Worm (Caenorhabditis elegans): ENCODE data around the gene glt-7.

glt-7 gene

DNA sequence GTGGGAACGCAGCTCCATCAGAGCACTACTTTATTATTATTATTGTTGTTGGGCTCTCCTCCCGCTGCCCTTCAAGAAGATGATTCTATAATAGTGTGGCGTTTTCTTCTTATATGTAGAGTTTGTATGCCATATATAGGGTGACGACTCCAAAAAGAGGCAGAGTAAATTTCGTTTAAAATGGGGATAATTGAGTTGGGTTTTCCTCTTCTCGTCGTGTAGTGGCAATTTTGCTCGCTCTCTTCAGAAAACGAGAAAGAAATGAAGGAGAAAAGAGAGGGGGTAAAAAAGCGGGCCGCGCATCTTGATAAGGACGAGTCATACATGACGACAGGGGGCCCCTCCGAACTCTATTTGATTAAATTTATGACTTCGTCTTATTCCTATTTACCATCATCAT is 31.5 kb downstream of the glt-7 start:
- TF ChIP-seq ama-1 (optimal IDR thresholded peaks at IDR 0.05) (no peak), aly-1 (tag; optimal IDR thresholded peaks at IDR 0.05) (no peak), F13C5.2 (tag; optimal IDR thresholded peaks at IDR 0.05) (no peak), flt-1 (GFP tag; IDR thresholded peaks at IDR 0.05) (no peak), tbx-37 (GFP tag; conservative IDR thresholded peaks at IDR 0.05) (no peak)

DNA sequence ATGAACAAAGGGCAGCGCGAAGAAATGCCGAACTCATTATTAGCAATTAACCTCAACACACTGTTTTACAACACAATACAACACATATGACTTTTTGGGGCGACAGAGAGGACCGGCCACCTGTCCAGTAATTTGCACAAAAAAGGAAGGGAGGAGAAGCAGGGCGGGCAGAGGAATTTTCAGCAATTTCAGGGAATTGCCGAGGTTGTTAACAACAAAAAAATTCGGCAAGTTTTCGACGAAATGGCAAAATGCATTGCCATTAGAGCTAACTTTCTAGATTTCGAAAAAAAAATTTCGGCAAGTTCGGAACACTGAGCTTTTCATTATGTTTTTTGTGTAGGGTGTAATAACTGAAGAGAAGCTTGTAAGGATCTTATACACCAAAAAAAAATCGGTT is 32.1 kb downstream of the glt-7 start:
- TF ChIP-seq sea-1 (GFP tag; conservative IDR thresholded peaks at IDR 0.05) (no peak), tbx-37 (GFP tag; conservative IDR thresholded peaks at IDR 0.05) (0 out of 2 replicates have a peak, but pooled peaks have one; percentile 15), tbx-11 (GFP tag; IDR thresholded peaks at IDR 0.05) (no peak), B0310.2 (tag; optimal IDR thresholded peaks at IDR 0.05) (no peak), pes-1 (GFP tag; IDR thresholded peaks at IDR 0.05) (peak; percentile 13; the same call in 1 of the 2 replicates)

DNA sequence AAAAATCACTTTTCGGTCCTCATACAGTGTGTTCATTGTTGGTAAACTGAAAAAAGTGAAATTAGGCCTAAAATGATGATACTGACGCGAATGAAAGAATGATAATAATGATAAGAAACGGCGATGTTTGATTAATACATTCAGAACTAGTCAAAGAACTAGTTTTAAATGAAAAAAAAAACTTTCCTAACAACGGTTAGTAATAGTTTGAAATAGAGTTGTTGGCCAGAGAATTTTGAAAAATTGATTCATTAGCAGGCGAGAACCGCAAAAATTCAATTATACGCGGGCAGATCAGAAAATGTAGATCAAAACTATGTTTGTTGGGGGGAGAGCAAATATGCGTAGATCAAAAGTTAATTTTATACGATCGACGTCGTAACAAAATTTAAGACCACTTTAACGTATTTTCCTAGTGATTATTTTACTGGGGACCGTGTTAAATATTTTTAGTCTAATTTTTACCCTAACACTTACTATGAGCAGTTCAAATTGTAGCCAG is 38.9 kb downstream of the glt-7 start, which contains the start of gene F56A11.5:
Gene F56A11.5, minus strand, starts transcription at position 51 of the 502 bp plus-strand sequence.
- TF ChIP-seq tra-4 (tag; optimal IDR thresholded peaks at IDR 0.05) = no peak
- TF ChIP-seq ceh-36 (tag; optimal IDR thresholded peaks at IDR 0.05) = no peak
- TF ChIP-seq flt-1 (GFP tag; IDR thresholded peaks at IDR 0.05) = no peak

DNA sequence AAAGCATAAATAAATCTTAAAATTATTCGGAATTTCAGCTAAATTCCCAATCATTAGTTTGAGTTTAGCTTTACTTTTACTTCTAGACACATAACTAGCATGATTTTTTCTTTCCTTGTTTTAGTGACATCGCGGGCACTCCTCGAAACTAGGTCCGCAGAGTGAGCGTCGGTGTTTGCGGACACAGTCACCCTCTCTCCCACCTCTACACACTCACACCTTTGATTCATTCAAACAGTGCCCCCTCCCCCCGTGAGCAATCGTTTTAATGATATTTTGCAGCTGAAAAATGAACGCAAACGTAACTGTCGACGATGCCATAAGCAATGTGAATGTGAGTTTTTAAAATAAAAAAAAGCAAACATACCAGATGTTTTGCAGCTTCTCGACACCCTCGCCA is 40.6 kb downstream of the glt-7 start, which contains the start of gene gex-2:
Gene gex-2, plus strand, starts transcription at position 283 of the 400 bp plus-strand sequence.
- TF ChIP-seq F13C5.2 (tag; optimal IDR thresholded peaks at IDR 0.05) (peak; percentile 23), sea-1 (GFP tag; conservative IDR thresholded peaks at IDR 0.05) (no peak), hmg-4 (GFP tag; optimal IDR thresholded peaks at IDR 0.05) (peak; percentile 54), scrt-1 (GFP tag; IDR thresholded peaks at IDR 0.05) (no peak), pes-1 (GFP tag; IDR thresholded peaks at IDR 0.05) (peak; percentile 35; the same call in 1 of the 2 replicates), hnd-1 (tag; optimal IDR thresholded peaks at IDR 0.05) (no peak)

DNA sequence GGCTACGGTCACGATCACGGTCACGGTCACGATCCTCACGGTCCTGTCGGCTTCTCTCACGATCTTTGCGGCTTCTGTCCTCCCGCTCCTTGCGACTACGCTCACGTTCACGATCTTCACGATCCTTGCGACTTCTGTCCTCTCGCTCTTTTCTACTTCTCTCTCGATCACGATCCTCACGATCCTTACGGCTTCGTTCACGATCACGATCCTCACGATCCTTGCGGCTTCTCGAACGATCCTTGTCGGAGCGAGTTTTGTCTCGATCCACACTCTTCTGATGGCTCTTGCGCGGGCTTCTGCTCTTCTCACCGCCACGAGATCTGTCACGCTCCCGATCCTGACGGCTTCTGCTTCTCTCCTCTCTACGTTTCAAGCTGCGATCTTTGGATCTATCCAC is 48.6 kb downstream of the glt-7 start:
- no peak for TF ChIP-seq tbx-11 (GFP tag; IDR thresholded peaks at IDR 0.05)
- TF ChIP-seq tra-4 (tag; optimal IDR thresholded peaks at IDR 0.05) = no peak
- TF ChIP-seq ama-1 (optimal IDR thresholded peaks at IDR 0.05) = no peak
- no peak for TF ChIP-seq B0310.2 (tag; optimal IDR thresholded peaks at IDR 0.05)
- no peak for TF ChIP-seq hnd-1 (tag; optimal IDR thresholded peaks at IDR 0.05)
- no peak for TF ChIP-seq ceh-36 (tag; optimal IDR thresholded peaks at IDR 0.05)
- no peak for TF ChIP-seq sea-1 (GFP tag; conservative IDR thresholded peaks at IDR 0.05)

DNA sequence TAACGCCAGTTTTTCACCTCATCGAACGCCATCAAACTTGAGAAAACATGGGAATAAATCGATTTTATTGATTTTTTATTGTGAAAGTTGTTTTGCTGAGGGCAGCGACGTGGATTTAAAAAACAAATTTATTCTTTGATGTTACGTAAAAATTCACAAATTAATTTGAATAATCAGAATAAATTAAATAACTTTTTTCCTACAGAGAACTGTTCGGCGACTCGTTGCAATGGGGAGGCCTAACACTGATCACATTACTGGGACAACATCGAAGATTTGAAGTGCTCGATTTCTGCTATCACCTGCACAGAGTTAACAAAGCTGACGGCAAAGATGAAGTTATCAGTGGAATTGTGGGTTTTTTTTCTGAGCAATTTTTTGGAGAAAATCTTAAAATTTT is 50.2 kb downstream of the glt-7 start, which contains the start of gene F56A11.6:
Gene F56A11.6, minus strand, starts transcription at position 101 of the 400 bp plus-strand sequence.
- TF ChIP-seq ama-1 (optimal IDR thresholded peaks at IDR 0.05) (no peak), hmg-4 (GFP tag; optimal IDR thresholded peaks at IDR 0.05) (no peak), aly-1 (tag; optimal IDR thresholded peaks at IDR 0.05) (no peak), scrt-1 (GFP tag; IDR thresholded peaks at IDR 0.05) (no peak), hnd-1 (tag; optimal IDR thresholded peaks at IDR 0.05) (no peak), tra-4 (tag; optimal IDR thresholded peaks at IDR 0.05) (no peak), B0310.2 (tag; optimal IDR thresholded peaks at IDR 0.05) (no peak), sea-1 (GFP tag; conservative IDR thresholded peaks at IDR 0.05) (no peak), ceh-13 (GFP tag; optimal IDR thresholded peaks at IDR 0.05) (no peak)

DNA sequence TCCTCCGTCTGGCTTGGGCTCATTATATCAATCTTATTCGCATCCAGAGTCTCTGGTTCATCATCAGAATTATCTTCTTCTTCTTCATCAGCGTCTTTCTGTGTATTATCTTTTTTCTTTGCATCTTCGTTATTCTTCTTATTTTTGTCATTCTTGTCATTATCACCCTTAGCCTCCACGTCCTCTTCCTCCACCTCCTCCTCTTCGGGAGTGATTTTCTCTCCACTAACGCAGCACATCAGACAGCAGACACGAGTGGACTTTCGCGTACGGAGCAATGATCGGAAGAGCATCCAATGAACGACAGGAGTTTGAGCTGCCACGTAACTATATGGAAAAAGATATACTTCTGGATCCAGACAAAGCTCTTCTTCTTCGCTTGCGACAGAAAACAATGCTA is 52.1 kb downstream of the glt-7 start:
- no peak for TF ChIP-seq B0310.2 (tag; optimal IDR thresholded peaks at IDR 0.05)
- TF ChIP-seq ets-7 (tag; optimal IDR thresholded peaks at IDR 0.05) = no peak
- no peak for TF ChIP-seq tbx-11 (GFP tag; IDR thresholded peaks at IDR 0.05)
- TF ChIP-seq scrt-1 (GFP tag; IDR thresholded peaks at IDR 0.05) = no peak
- no peak for TF ChIP-seq sea-1 (GFP tag; conservative IDR thresholded peaks at IDR 0.05)
- TF ChIP-seq hmg-4 (GFP tag; optimal IDR thresholded peaks at IDR 0.05) = no peak
- TF ChIP-seq flt-1 (GFP tag; IDR thresholded peaks at IDR 0.05) = no peak

All from whole organism, early embryonic.